Fruit fly (Drosophila melanogaster) Kc167 (cell line): ENCODE results near the gene CG32845.

ENCODE experiments used
- Myc ChIP-seq: fragments of >200 bp; optimal IDR thresholded peaks from 2 replicates; lab custom pipeline; 2017; ENCODE audit warnings: missing external identifiers
- Sin3A ChIP-seq: fragments of >200 bp; optimal IDR thresholded peaks from 2 replicates; lab custom pipeline; 2018; ENCODE audit warnings: missing external identifiers
- h ChIP-seq: fragments of >200 bp; optimal IDR thresholded peaks from 3 replicates; lab custom pipeline; 2018; ENCODE audit warnings: missing external identifiers
- insv ChIP-seq: fragments of >200 bp; optimal IDR thresholded peaks from 3 replicates; lab custom pipeline; 2018; ENCODE audit warnings: missing external identifiers
- psq ChIP-seq: fragments of >200 bp; optimal IDR thresholded peaks from 2 replicates; lab custom pipeline; 2017; ENCODE audit warnings: missing external identifiers
- ttk ChIP-seq: sonication (Bioruptor generic); optimal IDR thresholded peaks from 2 replicates; lab custom pipeline; 2017; ENCODE audit warnings: missing external identifiers

Gene CG32845

DNA sequence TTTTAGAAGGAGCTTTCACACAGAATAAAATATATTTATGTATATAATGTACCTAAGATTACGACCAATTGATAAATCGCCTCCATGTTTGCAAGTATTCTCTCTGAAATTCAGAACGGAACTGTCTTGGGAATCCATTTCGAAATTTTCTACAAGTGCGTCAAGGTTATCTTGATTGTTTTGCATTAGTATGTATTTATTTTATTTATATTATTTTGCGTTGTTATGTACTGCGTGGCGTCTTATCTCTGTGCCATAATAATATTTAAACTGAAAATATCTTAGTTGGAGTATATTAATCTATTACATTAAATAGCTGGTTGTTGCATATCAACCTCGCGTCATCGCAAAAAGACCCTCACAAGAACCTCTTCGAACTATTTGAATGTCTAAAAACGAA lies 41.7 kb downstream of the CG32845 start, which contains the start of gene CG42846:
Gene CG42846, minus strand, starts transcription at position 101 of the 400 bp plus-strand sequence.
- no peak for TF ChIP-seq Myc (lab: Kevin White, UChicago)
- TF ChIP-seq h (lab: Kevin White, UChicago), result no peak
- no peak for TF ChIP-seq psq (lab: Kevin White, UChicago)
- TF ChIP-seq insv (lab: Kevin White, UChicago), result no peak

DNA sequence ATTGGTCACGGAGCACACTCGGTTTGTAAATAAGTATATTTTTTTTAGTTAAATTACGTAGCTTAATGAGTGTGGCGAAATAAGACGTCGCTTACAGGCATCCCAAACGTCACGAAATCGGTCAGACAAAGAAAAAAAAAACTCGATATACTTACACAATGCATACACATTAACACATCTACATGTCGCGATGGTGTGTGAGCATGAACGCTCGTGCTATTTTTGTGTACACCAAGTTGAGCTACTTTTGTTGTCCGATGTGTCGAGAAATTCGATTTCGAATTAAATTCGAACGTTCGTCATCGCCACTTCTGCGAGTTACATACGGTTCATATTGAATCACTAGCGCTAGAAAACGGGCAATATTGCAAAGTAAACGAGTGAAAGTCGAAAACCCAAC lies 48.1 kb downstream of the CG32845 start:
- TF ChIP-seq psq (lab: Kevin White, UChicago) (no peak), insv (lab: Kevin White, UChicago) (no peak)

DNA sequence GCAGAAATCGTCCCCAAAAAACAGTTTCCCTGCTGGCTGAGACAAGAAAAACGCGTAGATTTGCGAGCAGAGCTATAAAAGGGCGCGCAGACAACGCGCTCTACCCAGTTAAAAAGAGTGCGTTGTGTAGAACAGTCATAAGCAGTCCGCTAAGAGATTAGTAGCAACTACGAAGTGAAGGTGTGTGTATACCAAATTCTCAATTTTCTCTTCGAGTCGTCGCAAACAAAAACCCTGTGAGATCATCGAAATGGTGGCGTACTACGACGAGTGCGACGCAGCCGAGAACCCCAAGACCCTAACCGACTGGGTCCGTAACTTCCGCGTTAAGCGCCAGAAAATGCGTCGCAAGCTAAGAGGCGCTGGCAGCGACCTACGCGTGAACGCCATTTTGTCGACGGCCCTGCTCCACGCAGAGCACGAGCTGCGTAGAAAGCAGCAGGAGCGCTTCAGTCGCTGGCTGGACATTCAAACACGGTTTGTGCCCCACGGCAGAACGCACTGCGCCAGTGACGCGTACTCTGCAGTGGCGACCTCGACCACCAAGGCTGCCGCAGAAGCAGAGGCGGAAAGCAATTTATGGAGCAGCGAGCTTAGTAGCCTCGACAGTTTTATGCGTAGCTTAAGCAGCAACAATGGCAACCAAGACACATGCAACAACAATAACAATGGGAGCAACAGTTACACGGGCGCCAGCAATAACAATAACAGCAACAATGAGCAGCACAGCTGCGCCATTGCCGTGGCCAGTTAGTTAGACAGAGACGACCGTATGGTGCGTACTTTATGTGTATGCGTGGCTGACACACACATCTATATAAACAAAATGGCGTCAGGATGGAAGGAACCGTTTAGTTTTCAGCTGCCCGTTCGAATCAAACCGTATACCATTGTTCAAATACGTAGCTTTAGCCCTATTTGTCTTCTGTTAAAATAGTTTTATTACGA lies 48.9 kb downstream of the CG32845 start:
- TF ChIP-seq Sin3A (lab: Kevin White, UChicago) (no peak), h (lab: Kevin White, UChicago) (no peak), psq (lab: Kevin White, UChicago) (no peak), insv (lab: Kevin White, UChicago) (no peak), ttk (lab: Kevin White, UChicago) (no peak), Myc (lab: Kevin White, UChicago) (no peak)

DNA sequence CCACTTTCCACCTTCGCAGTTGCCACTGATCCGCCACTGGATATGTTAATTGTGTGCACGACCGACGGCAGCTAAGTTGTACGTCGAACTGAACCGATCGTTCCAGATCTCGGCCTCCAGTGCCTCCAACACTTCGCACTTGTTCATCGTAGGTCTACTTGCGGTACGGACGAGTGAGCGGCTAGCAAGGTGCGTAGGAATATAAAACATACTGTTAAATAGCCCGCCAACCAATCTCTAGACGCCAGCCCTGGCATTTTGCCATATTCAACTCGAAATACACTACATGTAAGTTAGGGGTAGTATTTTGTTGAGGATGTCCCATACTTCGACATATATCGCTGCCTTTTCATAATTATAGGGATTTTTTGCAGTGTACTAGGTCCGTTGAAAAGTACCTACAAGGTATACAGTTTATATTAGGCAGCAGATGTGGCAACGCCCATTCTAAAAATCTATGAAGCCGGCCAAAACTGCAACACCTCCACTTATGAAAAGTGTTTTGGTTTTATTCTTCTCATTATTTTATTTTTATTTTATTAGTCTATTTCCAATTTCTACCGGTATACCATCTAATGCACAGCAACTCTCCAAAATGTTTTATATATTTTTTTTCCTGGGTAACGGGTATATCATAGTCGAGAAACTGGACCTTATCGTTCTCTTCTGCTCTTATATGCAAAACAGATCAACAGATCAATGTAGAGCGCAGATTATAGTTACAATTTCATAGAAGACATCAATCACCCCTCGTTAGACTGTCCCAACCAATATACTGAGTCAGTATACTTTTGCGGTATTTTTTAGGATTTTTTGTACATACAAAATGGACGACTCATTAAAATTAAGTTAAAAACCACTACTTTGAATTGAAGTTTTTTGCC lies 49.9 kb downstream of the CG32845 start, which contains the start of the genes pyx and CG33229:
Gene pyx, minus strand, starts transcription at position 51 of the 884 bp plus-strand sequence.
Gene CG33229, plus strand, starts transcription at position 834 of the 884 bp plus-strand sequence.
- TF ChIP-seq insv (lab: Kevin White, UChicago), result no peak
- no peak for TF ChIP-seq ttk (lab: Kevin White, UChicago)
- TF ChIP-seq Sin3A (lab: Kevin White, UChicago), result no peak
- TF ChIP-seq h (lab: Kevin White, UChicago), result no peak
- no peak for TF ChIP-seq psq (lab: Kevin White, UChicago)
- TF ChIP-seq Myc (lab: Kevin White, UChicago), result no peak
